Fruit fly (Drosophila melanogaster): ENCODE measurements around the gene Ncoa6.

Ncoa6 gene

dm6 chr2L:5342119-5342817 is 15.8 kb upstream of the Ncoa6 start, which contains the start of gene Acsf2 (continued):
- TF ChIP-seq CG9817 (tag; optimal IDR thresholded peaks at IDR 0.05) (peak; percentile 98), C15 (GFP tag; IDR thresholded peaks at IDR 0.05) (peak; percentile 92), CG2889 (GFP tag; IDR thresholded peaks at IDR 0.05) (peak; percentile 90), Six4 (GFP tag; optimal IDR thresholded peaks at IDR 0.05) (peak; percentile 83), CG5953 (GFP tag; IDR thresholded peaks at IDR 0.05) (peak; percentile 52; the same call in 1 of the 2 replicates), lmd (GFP tag; IDR thresholded peaks at IDR 0.05) (peak; percentile 98), CoRest (tag; optimal IDR thresholded peaks at IDR 0.05) (peak; percentile 98), CG8478 (optimal IDR thresholded peaks at IDR 0.05) (no peak), CG8089 (GFP tag; optimal IDR thresholded peaks at IDR 0.05) (peak; percentile 69), CG30020 (tag; optimal IDR thresholded peaks at IDR 0.05) (no peak), ap (GFP tag; IDR thresholded peaks at IDR 0.05) (peak; percentile 73), seq (GFP tag; IDR thresholded peaks at IDR 0.05) (peak; percentile 96), CG11456 (GFP tag; IDR thresholded peaks at IDR 0.05) (peak; percentile 98), Sox100B (GFP tag; optimal IDR thresholded peaks at IDR 0.05) (peak; percentile 87), CTCF (GFP tag; optimal IDR thresholded peaks at IDR 0.05) (peak; percentile 21), Dip3 (GFP tag; optimal IDR thresholded peaks at IDR 0.05) (peak; percentile 99), H2.0 (GFP tag; IDR thresholded peaks at IDR 0.05) (peak; percentile 88), ATbp (GFP tag; optimal IDR thresholded peaks at IDR 0.05) (peak; percentile 60), gsb (GFP tag; IDR thresholded peaks at IDR 0.05) (peak; percentile 97), fd96Cb (tag; optimal IDR thresholded peaks at IDR 0.05) (peak; percentile 76), wor (GFP tag; IDR thresholded peaks at IDR 0.05) (peak; percentile 76), Hey (tag; optimal IDR thresholded peaks at IDR 0.05) (peak; percentile 73), bab2 (GFP tag; optimal IDR thresholded peaks at IDR 0.05) (peak; percentile 94), dm (GFP tag; optimal IDR thresholded peaks at IDR 0.05) (peak; percentile 86), CG17912 (GFP tag; optimal IDR thresholded peaks at IDR 0.05) (peak; percentile 41), Mes4 (GFP tag; optimal IDR thresholded peaks at IDR 0.05) (peak; percentile 70), dan (GFP tag; IDR thresholded peaks at IDR 0.05) (0 out of 2 replicates have a peak, but pooled peaks have one; percentile 12), CG6272 (GFP tag; IDR thresholded peaks at IDR 0.05) (peak; percentile 94), Dll (GFP tag; IDR thresholded peaks at IDR 0.05; ENCODE audit: partially characterized antibody) (no peak), CG31388 (GFP tag; optimal IDR thresholded peaks at IDR 0.05) (peak; percentile 79), Taf1 (GFP tag; IDR thresholded peaks at IDR 0.05) (peak; percentile 96), CG17612 (GFP tag; IDR thresholded peaks at IDR 0.05) (peak; percentile 94), CG1602 (GFP tag; optimal IDR thresholded peaks at IDR 0.05) (peak; percentile 88), ac (GFP tag; optimal IDR thresholded peaks at IDR 0.05) (no peak), vvl (GFP tag; IDR thresholded peaks at IDR 0.05) (peak; percentile 93), slbo (GFP tag; IDR thresholded peaks at IDR 0.05) (peak; percentile 99), sd (tag; optimal IDR thresholded peaks at IDR 0.05) (peak; percentile 93), Dbx (GFP tag; IDR thresholded peaks at IDR 0.05) (peak; percentile 99), CG7372 (GFP tag; IDR thresholded peaks at IDR 0.05) (peak; percentile 98), CG2129 (GFP tag; IDR thresholded peaks at IDR 0.05; ENCODE audit: partially characterized antibody) (no peak), Fer2 (tag; optimal IDR thresholded peaks at IDR 0.05) (peak; percentile 98), ttk (GFP tag; IDR thresholded peaks at IDR 0.05) (peak; percentile 85), otp (GFP tag; IDR thresholded peaks at IDR 0.05) (peak; percentile 73), CG13296 (GFP tag; optimal IDR thresholded peaks at IDR 0.05) (peak; percentile 98), CG42726 (GFP tag; IDR thresholded peaks at IDR 0.05; ENCODE audit: partially characterized antibody) (no peak), fd3F (GFP tag; optimal IDR thresholded peaks at IDR 0.05) (peak; percentile 99), jumu (GFP tag; optimal IDR thresholded peaks at IDR 0.05) (peak; percentile 89), Ets97D (GFP tag; optimal IDR thresholded peaks at IDR 0.05) (peak; percentile 73), Bdp1 (GFP tag; optimal IDR thresholded peaks at IDR 0.05) (peak; percentile 80), CG10654 (GFP tag; optimal IDR thresholded peaks at IDR 0.05) (peak; percentile 88), pb (GFP tag; optimal IDR thresholded peaks at IDR 0.05) (peak; percentile 89), ssp (GFP tag; IDR thresholded peaks at IDR 0.05) (peak; percentile 86)

Measured in whole organism, embryonic.